Worm (Caenorhabditis elegans) whole organism, L4/young adult: ENCODE measurements around the gene sek-6.

Experiments
- W03F9.2 ChIP-seq: fragments of 150-350 bp; optimal IDR thresholded peaks from 2 replicates; lab custom pipeline; 2014; ENCODE audit warnings: missing biosample characterization, missing genetic modification characterization
- dao-5 ChIP-seq: sonication (generic microtip); optimal IDR thresholded peaks from 2 replicates; lab custom pipeline; 2016; ENCODE audit warnings: missing genotype, missing genetic modification characterization, moderate library complexity, missing compliant biosample characterization
- him-1 ChIP-seq: sonication (generic microtip); optimal IDR thresholded peaks from 2 replicates; lab custom pipeline; 2016; ENCODE audit warnings: missing genotype, missing genetic modification reagents, missing genetic modification characterization, missing compliant biosample characterization

ce11 chrX:10074233-10074632 lies 43.3 kb downstream of the sek-6 start, which contains the start of gene ZC373.5:
- TF ChIP-seq dao-5 (tag; lab: Kevin White, UChicago) (no peak), him-1 (no peak), W03F9.2 (tag; lab: Kevin White, UChicago) (no peak)
